Fruit fly (Drosophila melanogaster) whole organism, prepupa: Measurements from ENCODE around the gene CG31468.
A peak's percentile ranks its signal among the peaks of the same experiment; 100 is the strongest.

Experiments used
- Blimp-1 ChIP-seq: fragments of 200-800 bp; sonication (Bioruptor generic); optimal IDR thresholded peaks from 3 replicates; lab custom pipeline; 2017; ENCODE audit warnings: missing biosample characterization, missing genetic modification characterization, mild to moderate bottlenecking, moderate library complexity, missing genetic modification reagents
- CG10631 ChIP-seq: fragments of 200-800 bp; sonication (Bioruptor generic); optimal IDR thresholded peaks from 2 replicates; lab custom pipeline; 2016; ENCODE audit warnings: missing biosample characterization, missing genetic modification characterization
- CG10669 ChIP-seq: fragments of 200-800 bp; sonication (Bioruptor generic); optimal IDR thresholded peaks from 3 replicates; lab custom pipeline; 2018; ENCODE audit warnings: missing biosample characterization, mild to moderate bottlenecking, missing genetic modification characterization, moderate library complexity
- CG11294 ChIP-seq: fragments of 200-800 bp; sonication (Bioruptor generic); IDR thresholded peaks from 2 replicates; pipeline ENCODE4 v1.3.6; 2022; ENCODE audit warnings: missing biosample characterization, missing genetic modification characterization
- CG11762 ChIP-seq: fragments of 200-800 bp; sonication (Bioruptor generic); optimal IDR thresholded peaks from 3 replicates; lab custom pipeline; 2016; ENCODE audit warnings: missing biosample characterization, missing genetic modification characterization; ENCODE audit not compliant: insufficient read depth
- CG11902 ChIP-seq: fragments of 200-800 bp; sonication (Bioruptor generic); optimal IDR thresholded peaks from 3 replicates; lab custom pipeline; 2016; ENCODE audit warnings: missing biosample characterization, missing genetic modification characterization
- CG15336 ChIP-seq: fragments of 200-800 bp; sonication (Bioruptor generic); IDR thresholded peaks from 2 replicates; pipeline ENCODE4 v1.3.6; 2022; ENCODE audit warnings: missing biosample characterization, missing genetic modification characterization
- CG3032 ChIP-seq: fragments of 200-800 bp; optimal IDR thresholded peaks from 2 replicates; lab custom pipeline; 2019; ENCODE audit warnings: missing biosample characterization, mild to moderate bottlenecking, missing genetic modification characterization, moderate library complexity
- CG31627 ChIP-seq: fragments of 200-800 bp; sonication (Bioruptor generic); optimal IDR thresholded peaks from 3 replicates; lab custom pipeline; 2016; ENCODE audit warnings: missing biosample characterization, missing genetic modification characterization
- CG32006 ChIP-seq: fragments of 200-800 bp; sonication (Bioruptor generic); optimal IDR thresholded peaks from 3 replicates; lab custom pipeline; 2017; ENCODE audit warnings: missing biosample characterization, mild to moderate bottlenecking, missing genetic modification characterization
- CG34406 ChIP-seq: fragments of 200-800 bp; sonication (Bioruptor generic); optimal IDR thresholded peaks from 3 replicates; lab custom pipeline; 2016; ENCODE audit warnings: missing biosample characterization, missing genetic modification characterization
- CG3919 ChIP-seq: fragments of 200-800 bp; sonication (Bioruptor generic); optimal IDR thresholded peaks from 3 replicates; lab custom pipeline; 2016; ENCODE audit warnings: missing biosample characterization, missing genetic modification characterization
- CG4318 ChIP-seq: fragments of 200-800 bp; sonication (Bioruptor generic); optimal IDR thresholded peaks from 3 replicates; lab custom pipeline; 2017; ENCODE audit warnings: missing biosample characterization, mild to moderate bottlenecking, missing genetic modification characterization
- CG6163 ChIP-seq: fragments of 200-800 bp; sonication (Bioruptor generic); IDR thresholded peaks from 3 replicates; pipeline ENCODE4 v1.3.6; 2022; ENCODE audit warnings: missing biosample characterization, missing genetic modification characterization
- CG6276 ChIP-seq: fragments of 200-800 bp; sonication (Bioruptor generic); optimal IDR thresholded peaks from 2 replicates; lab custom pipeline; 2017; ENCODE audit warnings: missing biosample characterization, mild to moderate bottlenecking, missing genetic modification characterization
- CG6792 ChIP-seq: fragments of 200-800 bp; sonication (Bioruptor generic); optimal IDR thresholded peaks from 3 replicates; lab custom pipeline; 2016; ENCODE audit warnings: missing biosample characterization, missing genetic modification characterization
- CG6808 ChIP-seq: fragments of 200-800 bp; sonication (Bioruptor generic); optimal IDR thresholded peaks from 3 replicates; lab custom pipeline; 2017; ENCODE audit warnings: missing biosample characterization, missing genetic modification characterization, mild to moderate bottlenecking, moderate library complexity, missing genetic modification reagents
- CG6854 ChIP-seq: fragments of 200-800 bp; sonication (Bioruptor generic); optimal IDR thresholded peaks from 2 replicates; lab custom pipeline; 2017; ENCODE audit warnings: missing biosample characterization, mild to moderate bottlenecking, missing genetic modification characterization
- CG7368 ChIP-seq: fragments of 200-800 bp; sonication (Bioruptor generic); optimal IDR thresholded peaks from 3 replicates; lab custom pipeline; 2016; ENCODE audit warnings: missing biosample characterization, missing genetic modification characterization
- CG8119 ChIP-seq: fragments of 200-800 bp; sonication (Bioruptor generic); IDR thresholded peaks from 3 replicates; pipeline ENCODE4 v1.3.6; 2022; ENCODE audit warnings: missing biosample characterization, missing genetic modification characterization
- CG8319 ChIP-seq: fragments of 200-800 bp; sonication (Bioruptor generic); optimal IDR thresholded peaks from 3 replicates; lab custom pipeline; 2016; ENCODE audit warnings: missing biosample characterization, missing genetic modification characterization
- CG8632 ChIP-seq: fragments of 200-800 bp; sonication (Bioruptor generic); optimal IDR thresholded peaks from 3 replicates; lab custom pipeline; 2016; ENCODE audit warnings: missing biosample characterization, missing genetic modification characterization
- CG9139 ChIP-seq: fragments of 200-800 bp; sonication (Bioruptor generic); optimal IDR thresholded peaks from 3 replicates; lab custom pipeline; 2017; ENCODE audit warnings: missing biosample characterization, mild to moderate bottlenecking, missing genetic modification characterization
- Eip75B ChIP-seq: fragments of 200-800 bp; sonication (Bioruptor generic); optimal IDR thresholded peaks from 3 replicates; lab custom pipeline; 2016; ENCODE audit warnings: missing biosample characterization, missing genetic modification characterization
- Eip78C ChIP-seq: fragments of 200-800 bp; sonication (Bioruptor generic); peaks from one replicate; lab custom pipeline; 2016; ENCODE audit warnings: missing biosample characterization, missing genetic modification characterization
- Eip93F ChIP-seq: fragments of 200-800 bp; sonication (Bioruptor generic); optimal IDR thresholded peaks from 2 replicates; lab custom pipeline; 2016; ENCODE audit warnings: missing biosample characterization, mild to moderate bottlenecking, missing genetic modification characterization
- Ets21C ChIP-seq: fragments of 200-800 bp; sonication (Bioruptor generic); optimal IDR thresholded peaks from 3 replicates; lab custom pipeline; 2016; ENCODE audit warnings: missing biosample characterization, missing genetic modification characterization
- Gug ChIP-seq: fragments of 200-800 bp; sonication (Bioruptor generic); IDR thresholded peaks from 2 replicates; pipeline ENCODE4 v1.3.6; 2022; ENCODE audit warnings: missing biosample characterization, missing genetic modification characterization
- Hr38 ChIP-seq: sonication (Bioruptor generic); optimal IDR thresholded peaks from 2 replicates; lab custom pipeline; 2016; ENCODE audit warnings: missing biosample characterization, missing genetic modification characterization
- Hr39 ChIP-seq: fragments of 200-800 bp; sonication (Bioruptor generic); optimal IDR thresholded peaks from 2 replicates; lab custom pipeline; 2016; ENCODE audit warnings: missing biosample characterization, missing genetic modification characterization
- Hr4 ChIP-seq: fragments of 200-800 bp; sonication (Bioruptor generic); optimal IDR thresholded peaks from 3 replicates; lab custom pipeline; 2016; ENCODE audit warnings: missing biosample characterization, missing genetic modification characterization
- Met ChIP-seq: fragments of 200-800 bp; sonication (Bioruptor generic); optimal IDR thresholded peaks from 3 replicates; lab custom pipeline; 2016; ENCODE audit warnings: missing biosample characterization, missing genetic modification characterization
- OdsH ChIP-seq: fragments of 200-800 bp; sonication (Bioruptor generic); optimal IDR thresholded peaks from 3 replicates; lab custom pipeline; 2016; ENCODE audit warnings: missing biosample characterization, missing genetic modification characterization
- Smox ChIP-seq: fragments of 200-800 bp; sonication (Bioruptor generic); optimal IDR thresholded peaks from 3 replicates; lab custom pipeline; 2016; ENCODE audit warnings: missing biosample characterization, missing genetic modification characterization
- Sox14 ChIP-seq: fragments of 200-800 bp; sonication (Bioruptor generic); optimal IDR thresholded peaks from 3 replicates; lab custom pipeline; 2016; ENCODE audit warnings: missing biosample characterization, missing genetic modification characterization
- Sox15 ChIP-seq: fragments of 200-800 bp; sonication (Bioruptor generic); optimal IDR thresholded peaks from 3 replicates; lab custom pipeline; 2016; ENCODE audit warnings: missing biosample characterization, missing genetic modification characterization
- achi ChIP-seq: fragments of 200-800 bp; sonication (Bioruptor generic); optimal IDR thresholded peaks from 3 replicates; lab custom pipeline; 2016; ENCODE audit warnings: missing biosample characterization, missing genetic modification characterization
- acj6 ChIP-seq: fragments of 200-800 bp; sonication (Bioruptor generic); optimal IDR thresholded peaks from 3 replicates; lab custom pipeline; 2016; ENCODE audit warnings: missing biosample characterization, missing genetic modification characterization
- cyc ChIP-seq: fragments of 200-800 bp; sonication (Bioruptor generic); optimal IDR thresholded peaks from 3 replicates; lab custom pipeline; 2016; ENCODE audit warnings: missing biosample characterization, missing genetic modification characterization
- dac ChIP-seq: fragments of 200-800 bp; sonication (Bioruptor generic); optimal IDR thresholded peaks from 2 replicates; lab custom pipeline; 2017; ENCODE audit warnings: missing biosample characterization, mild to moderate bottlenecking, missing genetic modification characterization
- dsx ChIP-seq: fragments of 200-800 bp; optimal IDR thresholded peaks from 3 replicates; lab custom pipeline; 2019; ENCODE audit warnings: missing biosample characterization, mild to moderate bottlenecking, missing genetic modification characterization, moderate library complexity; ENCODE audit not compliant: poor library complexity, severe bottlenecking
- esn ChIP-seq: fragments of 200-800 bp; sonication (Bioruptor generic); optimal IDR thresholded peaks from 2 replicates; lab custom pipeline; 2016; ENCODE audit warnings: missing biosample characterization, mild to moderate bottlenecking, missing genetic modification characterization, moderate library complexity
- lz ChIP-seq: fragments of 200-800 bp; sonication (Bioruptor generic); optimal IDR thresholded peaks from 3 replicates; lab custom pipeline; 2016; ENCODE audit warnings: missing biosample characterization, missing genetic modification characterization
- net ChIP-seq: fragments of 200-800 bp; sonication (Bioruptor generic); optimal IDR thresholded peaks from 3 replicates; lab custom pipeline; 2016; ENCODE audit warnings: missing biosample characterization, missing genetic modification characterization
- pdm3 ChIP-seq: fragments of 200-800 bp; sonication (Bioruptor generic); optimal IDR thresholded peaks from 3 replicates; lab custom pipeline; 2016; ENCODE audit warnings: missing biosample characterization, missing genetic modification characterization
- spab ChIP-seq: fragments of 200-800 bp; sonication (Bioruptor generic); optimal IDR thresholded peaks from 2 replicates; lab custom pipeline; 2017; ENCODE audit warnings: missing biosample characterization, mild to moderate bottlenecking, missing genetic modification characterization, missing genetic modification reagents
- ss ChIP-seq, 2 experiments: fragments of 200-800 bp; sonication (Bioruptor generic); optimal IDR thresholded peaks; 2 replicates in 1 of 2; 3 replicates in 1 of 2; lab custom pipeline; 2017 to 2018; ENCODE audit warnings: mild to moderate bottlenecking in 2 of 2, missing biosample characterization in 2 of 2, missing genetic modification characterization in 2 of 2, moderate library complexity in 1 of 2
- topi ChIP-seq: fragments of 200-800 bp; sonication (Bioruptor generic); optimal IDR thresholded peaks from 3 replicates; lab custom pipeline; 2016; ENCODE audit warnings: missing biosample characterization, missing genetic modification characterization
- vri ChIP-seq: fragments of 200-800 bp; sonication (Bioruptor generic); optimal IDR thresholded peaks from 3 replicates; lab custom pipeline; 2016; ENCODE audit warnings: missing biosample characterization, mild to moderate bottlenecking, missing genetic modification characterization

Gene CG31468

dm6 chr3R:23682203-23682602, 18.0 kb downstream of the CG31468 start, which contains the start of gene CG16710:
CG16710 (plus strand) TSS chr3R:23682503.
- TF ChIP-seq CG8632 (no peak), Eip93F (GFP tag; lab: Kevin White, UChicago) (no peak), OdsH (no peak), CG32006 (no peak), CG11294 (GFP tag; lab: Robert Waterston, UW) (no peak), ss (GFP tag; optimal IDR thresholded peaks at IDR 0.05; lab: Kevin White, UChicago) (no peak), Ets21C (GFP tag; lab: Kevin White, UChicago) (no peak), Eip75B (GFP tag; lab: Kevin White, UChicago) (no peak), CG10631 (GFP tag; lab: Kevin White, UChicago) (no peak), pdm3 (GFP tag; lab: Kevin White, UChicago) (no peak), CG6792 (GFP tag; lab: Kevin White, UChicago) (no peak), CG31627 (GFP tag; lab: Kevin White, UChicago) (no peak), CG3919 (GFP tag; lab: Kevin White, UChicago) (no peak), Hr38 (GFP tag; lab: Kevin White, UChicago) (no peak), achi (GFP tag; lab: Kevin White, UChicago) (no peak), Blimp-1 (no peak), spab (GFP tag; lab: Kevin White, UChicago) (no peak), CG11762 (GFP tag; lab: Kevin White, UChicago) (no peak)

- TF ChIP-seq Gug (GFP tag; lab: Robert Waterston, UW) (no peak), CG11762 (GFP tag; lab: Kevin White, UChicago) (no peak), cyc (GFP tag; lab: Kevin White, UChicago) (peak; percentile 33), CG11902 (GFP tag; lab: Kevin White, UChicago) (no peak), Met (no peak), CG11294 (GFP tag; lab: Robert Waterston, UW) (no peak), CG6276 (GFP tag; lab: Kevin White, UChicago) (no peak), CG15336 (GFP tag; lab: Robert Waterston, UW) (no peak), dac (GFP tag; lab: Kevin White, UChicago) (no peak), CG34406 (GFP tag; lab: Kevin White, UChicago) (no peak), achi (GFP tag; lab: Kevin White, UChicago) (no peak), CG6792 (GFP tag; lab: Kevin White, UChicago) (no peak), CG8119 (GFP tag; lab: Robert Waterston, UW) (no peak), Hr4 (GFP tag; lab: Kevin White, UChicago) (no peak), CG10669 (no peak), vri (GFP tag; lab: Kevin White, UChicago) (no peak), Sox15 (GFP tag; lab: Kevin White, UChicago) (no peak), OdsH (no peak), Hr38 (GFP tag; lab: Kevin White, UChicago) (no peak), CG9139 (GFP tag; lab: Kevin White, UChicago) (no peak), Blimp-1 (no peak), CG3919 (GFP tag; lab: Kevin White, UChicago) (no peak), Sox14 (GFP tag; lab: Kevin White, UChicago) (peak; percentile 83), CG4318 (GFP tag; lab: Kevin White, UChicago) (no peak), CG8319 (GFP tag; lab: Kevin White, UChicago) (no peak), CG8632 (no peak), spab (GFP tag; lab: Kevin White, UChicago) (no peak), acj6 (GFP tag; lab: Kevin White, UChicago) (no peak), topi (GFP tag; lab: Kevin White, UChicago) (no peak), CG6854 (no peak), CG7368 (GFP tag; lab: Kevin White, UChicago) (no peak), Smox (GFP tag; lab: Kevin White, UChicago) (no peak), dsx (GFP tag; lab: Kevin White, UChicago) (no peak), CG6163 (GFP tag; lab: Robert Waterston, UW) (no peak), net (no peak), Eip75B (GFP tag; lab: Kevin White, UChicago) (no peak), Hr39 (GFP tag; lab: Kevin White, UChicago) (no peak), CG6808 (GFP tag; lab: Kevin White, UChicago) (no peak), CG31627 (GFP tag; lab: Kevin White, UChicago) (peak; percentile 29), Eip78C (GFP tag; lab: Kevin White, UChicago) (peak; percentile 46), CG32006 (no peak), esn (GFP tag; lab: Kevin White, UChicago) (peak; percentile 11), CG3032 (tag; lab: Kevin White, UChicago) (no peak), lz (GFP tag; lab: Kevin White, UChicago) (no peak)
Measured at dm6 chr3R:23679911-23680336, 20.2 kb downstream of the CG31468 start, which contains the start of gene eIF3d1. eIF3d1 (plus strand) TSS chr3R:23680039.
